Worm (Caenorhabditis elegans) whole organism, late embryonic: Measurements from ENCODE around the gene F23H11.5.

Experiments
- K02D7.2 ChIP-seq: sonication (generic microtip); optimal IDR thresholded peaks from 2 replicates; lab custom pipeline; 2017; ENCODE audit warnings: mild to moderate bottlenecking, missing genetic modification characterization, missing compliant biosample characterization
- ama-1 ChIP-seq: fragments of 150-350 bp; optimal IDR thresholded peaks from 2 replicates; lab custom pipeline; 2014
- ceh-6 ChIP-seq: fragments of 200-800 bp; sonication (Bioruptor generic); optimal IDR thresholded peaks from 2 replicates; lab custom pipeline; 2018; ENCODE audit warnings: mild to moderate bottlenecking, missing genetic modification characterization, missing compliant biosample characterization
- elt-2 ChIP-seq: sonication (generic microtip); optimal IDR thresholded peaks from 2 replicates; lab custom pipeline; 2016; ENCODE audit warnings: missing genetic modification reagents, missing genetic modification characterization, missing compliant biosample characterization
- nhr-11 ChIP-seq: fragments of 150-350 bp; optimal IDR thresholded peaks from 2 replicates; lab custom pipeline; 2014; ENCODE audit warnings: missing biosample characterization, missing genetic modification characterization
- pat-9 ChIP-seq: fragments of 200-800 bp; sonication (Bioruptor generic); optimal IDR thresholded peaks from 2 replicates; lab custom pipeline; 2018; ENCODE audit warnings: mild to moderate bottlenecking, missing genetic modification characterization, moderate library complexity, missing compliant biosample characterization
- tbx-2 ChIP-seq: sonication (generic microtip); optimal IDR thresholded peaks from 2 replicates; lab custom pipeline; 2016; ENCODE audit warnings: missing genetic modification characterization, missing compliant biosample characterization
- unc-55 ChIP-seq: sonication (generic microtip); optimal IDR thresholded peaks from 2 replicates; lab custom pipeline; 2017; ENCODE audit warnings: missing biosample characterization, missing genetic modification reagents, missing genetic modification characterization

DNA sequence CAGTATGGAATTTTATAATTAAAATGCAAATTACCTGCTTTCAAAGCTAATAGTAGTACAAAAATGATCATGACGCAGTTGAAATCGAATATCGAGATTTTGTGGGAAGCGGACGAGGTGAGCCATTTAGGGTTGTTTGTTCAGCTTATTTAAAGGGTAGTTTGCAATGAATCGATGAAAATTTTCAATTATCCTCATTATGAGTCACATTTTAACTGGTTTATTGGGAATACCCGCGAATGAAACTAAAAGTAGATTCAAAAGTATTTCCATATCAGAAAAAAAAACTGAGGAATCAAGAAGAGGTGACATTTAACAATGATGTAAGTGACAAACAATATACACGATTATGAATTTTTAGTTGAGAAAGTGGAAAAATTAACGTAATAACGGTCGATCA lies 8.9 kb upstream of the F23H11.5 start, which contains the start of gene F23H11.7:
- TF ChIP-seq ama-1 (no peak), unc-55 (no peak), nhr-11 (tag; lab: Kevin White, UChicago) (no peak), pat-9 (tag; lab: Kevin White, UChicago) (no peak), K02D7.2 (no peak), tbx-2 (tag; lab: Kevin White, UChicago) (no peak), ceh-6 (GFP tag; lab: Kevin White, UChicago) (no peak), elt-2 (tag; lab: Kevin White, UChicago) (no peak)
